Fruit fly (Drosophila melanogaster): ENCODE results near the gene CG7460.

- TF ChIP-seq zfh1 (GFP tag; IDR thresholded peaks at IDR 0.05): no peak
- TF ChIP-seq ash1 (GFP tag; optimal IDR thresholded peaks at IDR 0.05): no peak
- no peak for TF ChIP-seq toy (GFP tag; IDR thresholded peaks at IDR 0.05)
- no peak for TF ChIP-seq otp (GFP tag; IDR thresholded peaks at IDR 0.05)
- no peak for TF ChIP-seq CkIIα-i1 (GFP tag; IDR thresholded peaks at IDR 0.05)
- no peak for TF ChIP-seq chinmo (GFP tag; IDR thresholded peaks at IDR 0.05; ENCODE audit: partially characterized antibody)
Measured at dm6 chr3L:17758084-17758211, 17.6 kb downstream of the CG7460 start, which contains the start of gene CG32182.

All from whole organism, embryonic.